Fruit fly (Drosophila melanogaster): Measurements from ENCODE around the gene Tfb5.

Tfb5 gene

dm6 chr2L:5000287-5000871 is 10.3 kb downstream of the Tfb5 start (continued):
- peak; percentile 60 for TF ChIP-seq fd85E (GFP tag; optimal IDR thresholded peaks at IDR 0.05)
- TF ChIP-seq fkh (GFP tag; optimal IDR thresholded peaks at IDR 0.05): peak; percentile 69
- peak; percentile 96 for TF ChIP-seq Eip78C (GFP tag)
- TF ChIP-seq Met (GFP tag; optimal IDR thresholded peaks at IDR 0.05): peak; percentile 85
- peak; percentile 87 for TF ChIP-seq Ets96B (tag; optimal IDR thresholded peaks at IDR 0.05)
- TF ChIP-seq dac (GFP tag; optimal IDR thresholded peaks at IDR 0.05): peak; percentile 2
- peak; percentile 70 to 82 for TF ChIP-seq salr (GFP tag; optimal IDR thresholded peaks at IDR 0.05)
- TF ChIP-seq CG32006 (GFP tag; optimal IDR thresholded peaks at IDR 0.05): peak; percentile 70
- peak; percentile 67 for TF ChIP-seq CG11902 (GFP tag; optimal IDR thresholded peaks at IDR 0.05)
- TF ChIP-seq cyc (GFP tag; optimal IDR thresholded peaks at IDR 0.05): peak; percentile 75
- TF ChIP-seq CG6276 (GFP tag; optimal IDR thresholded peaks at IDR 0.05): peak; percentile 62
- TF ChIP-seq Hr38 (GFP tag; optimal IDR thresholded peaks at IDR 0.05): no peak
- peak; percentile 80 for TF ChIP-seq Eip75B (GFP tag; optimal IDR thresholded peaks at IDR 0.05)
- peak; percentile 88 for TF ChIP-seq pdm3 (GFP tag; optimal IDR thresholded peaks at IDR 0.05)
- TF ChIP-seq CG15336 (GFP tag; IDR thresholded peaks at IDR 0.05): peak; percentile 87
- peak; percentile 46 for TF ChIP-seq Lpt (GFP tag; optimal IDR thresholded peaks at IDR 0.05)
- TF ChIP-seq eg (GFP tag; IDR thresholded peaks at IDR 0.05): peak; percentile 69
- TF ChIP-seq CG31627 (GFP tag; optimal IDR thresholded peaks at IDR 0.05): peak; percentile 87
- peak; percentile 83 for TF ChIP-seq CG10669 (GFP tag; optimal IDR thresholded peaks at IDR 0.05)
- TF ChIP-seq Sox102F (GFP tag; optimal IDR thresholded peaks at IDR 0.05): peak; percentile 86
- peak; percentile 63 for TF ChIP-seq Eip93F (GFP tag; optimal IDR thresholded peaks at IDR 0.05)
- peak; percentile 79 for TF ChIP-seq Hr39 (GFP tag; optimal IDR thresholded peaks at IDR 0.05)
- TF ChIP-seq CG8119 (GFP tag; IDR thresholded peaks at IDR 0.05): peak; percentile 82
- peak; percentile 92 for TF ChIP-seq svp (GFP tag)
- peak; percentile 74 for TF ChIP-seq net (GFP tag; optimal IDR thresholded peaks at IDR 0.05)
- peak; percentile 88 for TF ChIP-seq fd59A (GFP tag; optimal IDR thresholded peaks at IDR 0.05)

dm6 chr2L:4999389-5000032 is 11.1 kb downstream of the Tfb5 start:
- TF ChIP-seq CG7368 (GFP tag; optimal IDR thresholded peaks at IDR 0.05): peak; percentile 43
- peak; percentile 73 for TF ChIP-seq CG6276 (GFP tag; optimal IDR thresholded peaks at IDR 0.05)
- TF ChIP-seq ss (GFP tag; optimal IDR thresholded peaks at IDR 0.05): peak in 1 of 2 experiments; percentile 7
- peak; percentile 75 for TF ChIP-seq CG8119 (GFP tag; IDR thresholded peaks at IDR 0.05)
- TF ChIP-seq Eip78C (GFP tag): peak; percentile 90
- peak; percentile 75 for TF ChIP-seq Hr39 (GFP tag; optimal IDR thresholded peaks at IDR 0.05)
- peak; percentile 77 for TF ChIP-seq Gug (GFP tag; IDR thresholded peaks at IDR 0.05)
- peak; percentile 76; the same call in 1 of the 2 replicates for TF ChIP-seq CG15336 (GFP tag; IDR thresholded peaks at IDR 0.05)
- TF ChIP-seq Eip93F (GFP tag; optimal IDR thresholded peaks at IDR 0.05): no peak
- peak; percentile 71 for TF ChIP-seq Sox14 (GFP tag; optimal IDR thresholded peaks at IDR 0.05)
- peak; percentile 55 for TF ChIP-seq Ets21C (GFP tag; optimal IDR thresholded peaks at IDR 0.05)
- TF ChIP-seq net (GFP tag; optimal IDR thresholded peaks at IDR 0.05): peak; percentile 67
- TF ChIP-seq CG3032 (tag; optimal IDR thresholded peaks at IDR 0.05): peak; percentile 59
- TF ChIP-seq CG6163 (GFP tag; IDR thresholded peaks at IDR 0.05): peak; percentile 91
- TF ChIP-seq Sox15 (GFP tag; optimal IDR thresholded peaks at IDR 0.05): peak; percentile 54
- TF ChIP-seq spab (GFP tag; optimal IDR thresholded peaks at IDR 0.05): peak; percentile 64
- peak; percentile 57 for TF ChIP-seq fd59A (GFP tag; optimal IDR thresholded peaks at IDR 0.05)
- TF ChIP-seq esn (GFP tag; optimal IDR thresholded peaks at IDR 0.05): peak; percentile 61
- peak; percentile 45 for TF ChIP-seq CG4318 (GFP tag; optimal IDR thresholded peaks at IDR 0.05)
- TF ChIP-seq CG8319 (GFP tag; optimal IDR thresholded peaks at IDR 0.05): peak; percentile 22
- no peak for TF ChIP-seq CG9139 (GFP tag; optimal IDR thresholded peaks at IDR 0.05)
- peak; percentile 52 for TF ChIP-seq CG11762 (GFP tag; optimal IDR thresholded peaks at IDR 0.05; ENCODE audit: insufficient read depth)
- TF ChIP-seq Hr4 (GFP tag; optimal IDR thresholded peaks at IDR 0.05): peak; percentile 87
- peak; percentile 73 for TF ChIP-seq topi (GFP tag; optimal IDR thresholded peaks at IDR 0.05)
- peak; percentile 34 for TF ChIP-seq CG6792 (GFP tag; optimal IDR thresholded peaks at IDR 0.05)
- peak; percentile 68 for TF ChIP-seq Eip75B (GFP tag; optimal IDR thresholded peaks at IDR 0.05)
- peak; percentile 68 for TF ChIP-seq cyc (GFP tag; optimal IDR thresholded peaks at IDR 0.05)
- TF ChIP-seq CG32006 (GFP tag; optimal IDR thresholded peaks at IDR 0.05): peak; percentile 78
- TF ChIP-seq CG10631 (GFP tag; optimal IDR thresholded peaks at IDR 0.05): peak; percentile 74
- peak; percentile 68 for TF ChIP-seq Ets96B (tag; optimal IDR thresholded peaks at IDR 0.05)
- peak; percentile 78 for TF ChIP-seq achi (GFP tag; optimal IDR thresholded peaks at IDR 0.05)
- TF ChIP-seq OdsH (GFP tag; optimal IDR thresholded peaks at IDR 0.05): peak; percentile 78
- TF ChIP-seq fd85E (GFP tag; optimal IDR thresholded peaks at IDR 0.05): no peak
- peak; percentile 62 for TF ChIP-seq lz (GFP tag; optimal IDR thresholded peaks at IDR 0.05)
- peak; percentile 46 for TF ChIP-seq dac (GFP tag; optimal IDR thresholded peaks at IDR 0.05)
